Worm (Caenorhabditis elegans) whole organism, L1 larva: Measurements from ENCODE around the gene F20A1.8.

Source experiments
- alr-1 ChIP-seq: fragments of 200-800 bp; sonication (Bioruptor generic); optimal IDR thresholded peaks from 2 replicates; lab custom pipeline; 2018; ENCODE audit warnings: borderline replicate concordance, mild to moderate bottlenecking, missing genetic modification characterization, missing compliant biosample characterization
- ama-1 ChIP-seq: fragments of 150-350 bp; optimal IDR thresholded peaks from 2 replicates; lab custom pipeline; 2014
- hlh-4 ChIP-seq: sonication (generic microtip); optimal IDR thresholded peaks from 2 replicates; lab custom pipeline; 2016; ENCODE audit warnings: mild to moderate bottlenecking, missing genetic modification characterization, missing compliant biosample characterization
- lin-39 ChIP-seq: fragments of 150-350 bp; optimal IDR thresholded peaks from 2 replicates; lab custom pipeline; 2014; ENCODE audit warnings: missing biosample characterization, missing genetic modification reagents, missing genetic modification characterization
- lir-3 ChIP-seq: sonication (generic microtip); optimal IDR thresholded peaks from 2 replicates; lab custom pipeline; 2016; ENCODE audit warnings: mild to moderate bottlenecking, missing genetic modification characterization, moderate library complexity, missing compliant biosample characterization; ENCODE audit not compliant: poor library complexity
- mdl-1 ChIP-seq, 2 experiments: fragments of 150-350 bp; optimal IDR thresholded peaks; 2 replicates each; lab custom pipeline; 2014 to 2017; ENCODE audit warnings: missing biosample characterization in 2 of 2, missing genetic modification characterization in 2 of 2, inconsistent platforms in 1 of 2
- nhr-11 ChIP-seq: fragments of 150-350 bp; optimal IDR thresholded peaks from 2 replicates; lab custom pipeline; 2014; ENCODE audit warnings: missing biosample characterization, missing genetic modification characterization
- nhr-237 ChIP-seq: fragments of 150-350 bp; optimal IDR thresholded peaks from 2 replicates; lab custom pipeline; 2014; ENCODE audit warnings: missing biosample characterization, missing genetic modification characterization
- snpc-4 ChIP-seq: fragments of 150-350 bp; optimal IDR thresholded peaks from 2 replicates; lab custom pipeline; 2014; ENCODE audit warnings: missing biosample characterization, missing genetic modification characterization
- unc-130 ChIP-seq: fragments of 150-350 bp; optimal IDR thresholded peaks from 2 replicates; lab custom pipeline; 2017; ENCODE audit warnings: missing biosample characterization, missing genetic modification characterization, inconsistent platforms

DNA sequence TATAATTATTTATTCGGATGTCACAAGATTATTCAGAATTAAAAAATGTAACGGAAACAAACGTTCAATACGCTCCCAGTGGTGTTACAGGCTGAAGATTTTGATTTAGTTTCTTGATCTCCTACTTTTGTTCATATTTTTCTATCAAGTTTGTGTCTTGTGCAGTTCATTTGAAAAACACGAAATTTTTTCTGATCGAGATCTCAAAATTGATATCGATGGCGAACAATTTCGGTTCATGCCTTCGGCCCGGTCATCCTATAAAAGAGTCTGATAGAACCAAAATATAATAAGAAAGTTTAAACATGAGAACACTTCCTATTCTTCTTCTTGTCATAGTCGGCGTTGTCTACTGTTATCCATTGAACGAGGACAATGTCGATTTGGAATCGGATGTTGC is 40.1 kb downstream of the F20A1.8 start, which contains the start of gene drd-10:
- TF ChIP-seq nhr-11 (no peak), unc-130 (no peak), snpc-4 (tag; lab: Kevin White, UChicago) (no peak), ama-1 (lab: Kevin White, UChicago) (no peak), hlh-4 (no peak), mdl-1 (tag; optimal IDR thresholded peaks at IDR 0.05; lab: Kevin White, UChicago) (no peak), lir-3 (tag; lab: Kevin White, UChicago) (no peak), alr-1 (tag; lab: Kevin White, UChicago) (no peak), lin-39 (tag; lab: Kevin White, UChicago) (no peak), nhr-237 (tag; lab: Kevin White, UChicago) (no peak)
